Worm (Caenorhabditis elegans) whole organism, L1 larva: ENCODE results near the gene C34E10.12.
A peak's percentile ranks its signal among the peaks of the same experiment; 100 is the strongest.

Experiments
- F16B12.6 ChIP-seq: fragments of 150-350 bp; optimal IDR thresholded peaks from 2 replicates; lab custom pipeline; 2014; ENCODE audit warnings: missing biosample characterization, missing genetic modification characterization
- aha-1 ChIP-seq: fragments of 150-350 bp; optimal IDR thresholded peaks from 2 replicates; lab custom pipeline; 2014; ENCODE audit warnings: missing biosample characterization, missing genetic modification characterization
- ceh-63 ChIP-seq: fragments of 200-800 bp; sonication (Bioruptor generic); optimal IDR thresholded peaks from 2 replicates; lab custom pipeline; 2018; ENCODE audit warnings: mild to moderate bottlenecking, missing genetic modification characterization, missing compliant biosample characterization
- ceh-82 ChIP-seq, 3 experiments: fragments of 150-350 bp in 1 of 3; sonication (generic microtip) in 2 of 3; optimal IDR thresholded peaks; 2 replicates each; lab custom pipeline; 2014 to 2017; ENCODE audit warnings: missing biosample characterization in 3 of 3, missing genetic modification characterization in 3 of 3
- ceh-90 ChIP-seq: sonication (generic microtip); optimal IDR thresholded peaks from 2 replicates; lab custom pipeline; 2016; ENCODE audit warnings: missing genetic modification characterization, missing compliant biosample characterization
- dpl-1 ChIP-seq, 3 experiments: fragments of 150-350 bp in 2 of 3; sonication (generic microtip) in 1 of 3; optimal IDR thresholded peaks; 2 replicates each; lab custom pipeline; 2014 to 2017; ENCODE audit warnings: missing biosample characterization in 3 of 3, missing genetic modification characterization in 3 of 3, missing genetic modification reagents in 3 of 3
- dsc-1 ChIP-seq: sonication (generic microtip); optimal IDR thresholded peaks from 2 replicates; lab custom pipeline; 2016; ENCODE audit warnings: mild to moderate bottlenecking, missing genetic modification characterization, missing compliant biosample characterization
- efl-1 ChIP-seq, 4 experiments: fragments of 150-350 bp; optimal IDR thresholded peaks in 3 of 4; peaks in 1 of 4; 1 replicate in 1 of 4; 2 replicates in 3 of 4; lab custom pipeline; 2014; ENCODE audit warnings: missing biosample characterization in 2 of 4, missing genetic modification characterization in 2 of 4, missing genetic modification reagents in 2 of 4
- efl-3 ChIP-seq: fragments of 200-800 bp; sonication (Bioruptor generic); optimal IDR thresholded peaks from 2 replicates; lab custom pipeline; 2018; ENCODE audit warnings: mild to moderate bottlenecking, missing genetic modification characterization, missing compliant biosample characterization
- egl-13 ChIP-seq: sonication (generic microtip); optimal IDR thresholded peaks from 2 replicates; lab custom pipeline; 2016; ENCODE audit warnings: missing genotype, missing genetic modification reagents, missing genetic modification characterization, missing compliant biosample characterization
- egl-27 ChIP-seq, 2 experiments: fragments of 150-350 bp in 1 of 2; sonication (generic microtip); optimal IDR thresholded peaks; 3 replicates each; lab custom pipeline; 2017 to 2018; ENCODE audit warnings: missing biosample characterization in 2 of 2, missing genetic modification characterization in 2 of 2, missing genetic modification reagents in 2 of 2
- fkh-8 ChIP-seq: sonication (generic microtip); optimal IDR thresholded peaks from 2 replicates; lab custom pipeline; 2016; ENCODE audit warnings: mild to moderate bottlenecking, missing genetic modification characterization, missing compliant biosample characterization
- fos-1 ChIP-seq: fragments of 150-350 bp; optimal IDR thresholded peaks from 2 replicates; lab custom pipeline; 2014; ENCODE audit warnings: missing biosample characterization, missing genetic modification characterization
- lin-13 ChIP-seq: fragments of 150-350 bp; optimal IDR thresholded peaks from 2 replicates; lab custom pipeline; 2014; ENCODE audit warnings: missing biosample characterization, missing genetic modification reagents, missing genetic modification characterization
- lin-14 ChIP-seq: fragments of 200-800 bp; sonication (Bioruptor generic); optimal IDR thresholded peaks from 2 replicates; lab custom pipeline; 2018; ENCODE audit warnings: mild to moderate bottlenecking, missing genetic modification characterization, moderate library complexity, missing compliant biosample characterization
- lin-15B ChIP-seq: fragments of 150-350 bp; sonication (generic microtip); optimal IDR thresholded peaks from 3 replicates; lab custom pipeline; 2014; ENCODE audit warnings: missing biosample characterization, missing genetic modification characterization
- lin-35 ChIP-seq, 2 experiments: fragments of 150-350 bp; optimal IDR thresholded peaks; 2 replicates each; lab custom pipeline; 2014; ENCODE audit warnings: missing biosample characterization in 2 of 2, missing genetic modification characterization in 2 of 2, missing genetic modification reagents in 2 of 2
- nhr-12 ChIP-seq: sonication (generic microtip); optimal IDR thresholded peaks from 2 replicates; lab custom pipeline; 2017; ENCODE audit warnings: missing biosample characterization, missing genetic modification characterization
- nhr-237 ChIP-seq: fragments of 150-350 bp; optimal IDR thresholded peaks from 2 replicates; lab custom pipeline; 2014; ENCODE audit warnings: missing biosample characterization, missing genetic modification characterization
- nhr-28 ChIP-seq: fragments of 150-350 bp; optimal IDR thresholded peaks from 2 replicates; lab custom pipeline; 2014; ENCODE audit warnings: missing biosample characterization, missing genetic modification characterization
- nhr-76 ChIP-seq: sonication (generic microtip); optimal IDR thresholded peaks from 2 replicates; lab custom pipeline; 2017; ENCODE audit warnings: missing biosample characterization, missing genetic modification characterization
- pag-3 ChIP-seq: sonication (generic microtip); optimal IDR thresholded peaks from 2 replicates; lab custom pipeline; 2017; ENCODE audit warnings: missing genetic modification characterization, mild to moderate bottlenecking, missing compliant biosample characterization, antibody characterized with exemption, borderline replicate concordance; ENCODE audit not compliant: insufficient read depth
- skn-1 ChIP-seq: fragments of 150-350 bp; optimal IDR thresholded peaks from 2 replicates; lab custom pipeline; 2014; ENCODE audit warnings: missing biosample characterization, missing genetic modification characterization
- snpc-4 ChIP-seq: fragments of 150-350 bp; optimal IDR thresholded peaks from 2 replicates; lab custom pipeline; 2014; ENCODE audit warnings: missing biosample characterization, missing genetic modification characterization
- snu-23 ChIP-seq: sonication (generic microtip); optimal IDR thresholded peaks from 2 replicates; lab custom pipeline; 2016; ENCODE audit warnings: missing genetic modification characterization, missing compliant biosample characterization
- tbx-2 ChIP-seq: sonication (generic microtip); optimal IDR thresholded peaks from 2 replicates; lab custom pipeline; 2016; ENCODE audit warnings: missing genetic modification characterization, missing compliant biosample characterization
- unc-30 ChIP-seq: sonication (generic microtip); optimal IDR thresholded peaks from 2 replicates; lab custom pipeline; 2017; ENCODE audit warnings: missing biosample characterization, missing genetic modification characterization
- unc-86 ChIP-seq: sonication (generic microtip); optimal IDR thresholded peaks from 2 replicates; lab custom pipeline; 2016; ENCODE audit warnings: missing genetic modification characterization, missing compliant biosample characterization
- zag-1 ChIP-seq: fragments of 150-350 bp; optimal IDR thresholded peaks from 2 replicates; lab custom pipeline; 2014; ENCODE audit warnings: missing biosample characterization, missing genetic modification characterization
- zip-4 ChIP-seq: fragments of 200-800 bp; sonication (Bioruptor generic); optimal IDR thresholded peaks from 2 replicates; lab custom pipeline; 2018; ENCODE audit warnings: mild to moderate bottlenecking, missing genetic modification characterization, moderate library complexity, missing compliant biosample characterization
- ztf-11 ChIP-seq, 2 experiments: sonication (generic microtip); optimal IDR thresholded peaks; 2 replicates each; lab custom pipeline; 2016 to 2017; ENCODE audit warnings: missing genetic modification characterization in 2 of 2, missing biosample characterization in 1 of 2, missing compliant biosample characterization in 1 of 2
- ztf-4 ChIP-seq: fragments of 150-350 bp; optimal IDR thresholded peaks from 2 replicates; lab custom pipeline; 2014; ENCODE audit warnings: missing biosample characterization, missing genetic modification characterization

The C34E10.12 gene

DNA sequence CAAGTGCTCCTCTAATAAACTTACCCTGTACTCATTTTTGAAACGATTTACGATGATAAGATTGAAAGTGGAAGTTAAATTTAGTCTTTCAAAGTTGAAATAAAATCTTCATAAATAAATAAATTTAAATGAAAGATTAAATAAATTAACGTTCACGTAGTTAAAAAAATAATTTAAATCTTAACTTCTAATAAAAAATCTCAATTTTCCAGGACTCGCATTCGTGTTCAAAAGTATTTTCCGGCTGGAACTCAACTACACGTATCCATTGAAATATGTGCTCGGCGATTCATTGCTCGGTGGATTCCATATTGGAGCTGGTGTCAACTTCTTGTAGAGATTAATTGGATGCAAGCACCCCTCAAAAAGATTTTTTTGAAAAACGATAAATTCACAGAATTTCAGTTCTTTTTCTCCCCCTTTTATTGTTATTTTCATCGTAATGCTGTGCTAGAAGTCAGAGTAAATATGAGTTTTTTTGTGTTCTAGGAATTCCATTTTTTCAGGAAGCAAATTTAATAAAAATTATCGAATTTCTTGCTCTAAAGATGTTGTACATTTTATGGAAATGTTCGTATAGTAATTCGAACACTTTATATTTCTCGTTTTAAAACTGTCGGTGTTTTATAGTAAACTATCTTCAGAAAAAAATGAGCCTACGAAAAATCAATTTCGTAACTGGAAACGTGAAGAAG is 35.8 kb upstream of the C34E10.12 start, which contains the start of the genes C34E10.9 and hap-1:
TSS of gene C34E10.9 (minus strand) at position 101 of the 695 bp plus-strand sequence.
TSS of gene hap-1 (plus strand) at position 645 of the 695 bp plus-strand sequence.
- TF ChIP-seq efl-1 (optimal IDR thresholded peaks at IDR 0.05; lab: Kevin White, UChicago): no peak
- TF ChIP-seq efl-1 (GFP tag; optimal IDR thresholded peaks at IDR 0.05 in 1 of 2; lab: Kevin White, UChicago): peak in 1 of 2 experiments; percentile 18
- TF ChIP-seq nhr-12 (tag; lab: Kevin White, UChicago): no peak

DNA sequence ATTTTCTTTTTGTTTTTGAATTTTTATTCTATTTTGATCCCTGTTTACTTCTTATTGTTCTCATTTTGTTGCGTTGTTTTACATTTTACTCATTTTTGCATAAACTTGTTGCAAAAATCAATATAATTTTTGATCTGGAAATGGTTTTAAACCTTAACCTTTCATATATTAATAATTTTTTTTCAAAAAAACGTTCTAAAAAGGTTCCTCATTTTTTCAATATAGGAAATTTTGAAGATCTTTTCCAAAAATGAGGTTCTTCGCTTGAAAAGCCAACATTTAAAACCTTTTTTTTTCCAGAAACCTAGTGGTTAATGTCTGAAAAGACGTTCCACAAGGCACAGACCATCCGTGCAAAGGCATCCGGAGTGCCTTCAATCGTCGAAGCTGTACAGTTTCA is 32.7 kb upstream of the C34E10.12 start, which contains the start of gene gop-3:
TSS of gene gop-3 (plus strand) at position 301 of the 400 bp plus-strand sequence.
- no peak for TF ChIP-seq snu-23
- no peak for TF ChIP-seq snpc-4 (tag; lab: Kevin White, UChicago)

DNA sequence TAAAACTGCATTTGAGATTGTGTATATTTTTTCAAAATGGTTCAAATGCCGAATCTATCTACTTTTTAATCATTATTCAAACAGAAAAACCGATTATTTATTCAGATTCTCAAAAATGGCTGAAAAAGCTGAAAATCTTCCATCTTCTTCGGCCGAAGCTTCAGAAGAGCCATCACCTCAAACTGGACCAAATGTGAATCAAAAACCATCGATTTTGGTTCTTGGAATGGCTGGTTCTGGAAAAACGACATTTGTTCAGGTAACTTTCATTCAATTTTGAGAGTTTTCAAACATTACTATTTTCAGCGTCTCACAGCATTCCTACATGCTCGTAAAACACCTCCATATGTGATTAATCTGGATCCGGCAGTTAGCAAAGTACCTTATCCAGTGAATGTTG is 31.2 kb upstream of the C34E10.12 start, which contains the start of gene gop-2:
TSS of gene gop-2 (plus strand) at position 106 of the 400 bp plus-strand sequence.
- TF ChIP-seq lin-13: no peak
- TF ChIP-seq ceh-63 (GFP tag; lab: Kevin White, UChicago): no peak
- no peak for TF ChIP-seq lin-15B
- no peak for TF ChIP-seq zag-1 (tag; lab: Kevin White, UChicago)
- no peak for TF ChIP-seq nhr-237
- TF ChIP-seq lin-35 (GFP tag; optimal IDR thresholded peaks at IDR 0.05; lab: Kevin White, UChicago): no peak
- TF ChIP-seq ceh-82 (tag; optimal IDR thresholded peaks at IDR 0.05; lab: Kevin White, UChicago): no peak
- no peak for TF ChIP-seq lin-14 (GFP tag; lab: Kevin White, UChicago)
- no peak for TF ChIP-seq F16B12.6 (tag; lab: Kevin White, UChicago)
- no peak for TF ChIP-seq aha-1 (tag; lab: Kevin White, UChicago)
- TF ChIP-seq ztf-4 (tag; lab: Kevin White, UChicago): no peak
- TF ChIP-seq skn-1 (tag; lab: Kevin White, UChicago): no peak
- TF ChIP-seq fkh-8: no peak
- no peak for TF ChIP-seq pag-3 (tag; lab: Kevin White, UChicago)
- TF ChIP-seq fos-1 (tag; lab: Kevin White, UChicago): no peak
- TF ChIP-seq egl-27 (tag; optimal IDR thresholded peaks at IDR 0.05; lab: Kevin White, UChicago): no peak

DNA sequence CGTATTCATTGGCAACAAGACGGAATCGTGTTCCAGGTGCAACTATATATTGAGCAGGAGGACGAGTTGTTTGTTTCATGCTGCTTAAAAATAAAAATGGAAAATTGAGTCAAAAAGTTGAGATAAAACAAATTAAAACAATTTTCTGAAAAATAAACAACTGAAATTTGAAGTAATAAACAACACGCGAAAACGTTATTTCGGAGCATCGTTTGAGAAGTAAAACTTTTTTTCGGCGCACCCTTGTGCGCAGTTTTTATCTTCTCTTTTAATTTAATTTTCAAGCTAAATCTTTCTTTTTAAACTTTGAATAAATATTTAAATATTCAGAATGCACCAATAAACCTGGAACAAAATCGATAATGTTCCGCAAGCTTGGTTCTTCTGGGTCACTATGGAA is 26.4 kb upstream of the C34E10.12 start, which contains the start of the genes sumv-1 and gop-1:
TSS of gene sumv-1 (minus strand) at position 80 of the 400 bp plus-strand sequence.
TSS of gene gop-1 (plus strand) at position 331 of the 400 bp plus-strand sequence.
- TF ChIP-seq efl-1 (optimal IDR thresholded peaks at IDR 0.05; lab: Kevin White, UChicago) (no peak), efl-1 (GFP tag; optimal IDR thresholded peaks at IDR 0.05 in 1 of 2; lab: Kevin White, UChicago) (peak; percentile 2 to 81), pag-3 (tag; lab: Kevin White, UChicago) (no peak), dpl-1 (GFP tag; optimal IDR thresholded peaks at IDR 0.05; lab: Kevin White, UChicago) (peak in 1 of 3 experiments; percentile 14), egl-27 (tag; optimal IDR thresholded peaks at IDR 0.05; lab: Kevin White, UChicago) (no peak), efl-3 (GFP tag; lab: Kevin White, UChicago) (no peak), ztf-4 (tag; lab: Kevin White, UChicago) (no peak), egl-13 (tag; lab: Kevin White, UChicago) (no peak), tbx-2 (tag; lab: Kevin White, UChicago) (no peak), ztf-11 (tag; optimal IDR thresholded peaks at IDR 0.05; lab: Kevin White, UChicago) (no peak), lin-35 (GFP tag; optimal IDR thresholded peaks at IDR 0.05; lab: Kevin White, UChicago) (peak; percentile 3 to 11)
- TF ChIP-seq, all 84 proteins: peak for 3

DNA sequence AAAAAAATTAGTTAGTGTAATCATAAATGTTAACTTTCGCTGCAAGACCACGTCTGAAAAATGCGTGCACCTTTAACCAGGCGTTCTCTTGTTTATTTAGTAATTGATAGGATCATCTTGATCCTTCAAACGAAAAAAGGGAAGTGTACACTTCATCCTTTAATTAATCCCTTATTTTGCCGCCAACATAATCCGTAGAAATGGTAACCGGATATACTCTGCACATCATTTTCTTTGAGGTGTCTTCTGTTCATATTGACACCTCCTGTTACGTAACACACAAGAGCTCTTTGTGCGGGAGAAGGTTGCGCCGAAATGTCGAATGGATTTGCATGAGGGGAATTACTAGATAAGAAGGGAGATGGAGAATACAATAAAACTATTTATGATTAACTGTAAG is 21.0 kb upstream of the C34E10.12 start:
- TF ChIP-seq nhr-76 (tag; lab: Kevin White, UChicago) (no peak), unc-86 (tag; lab: Kevin White, UChicago) (no peak), zip-4 (GFP tag; lab: Kevin White, UChicago) (no peak), dsc-1 (tag; lab: Kevin White, UChicago) (peak; percentile 48), efl-1 (optimal IDR thresholded peaks at IDR 0.05; lab: Kevin White, UChicago) (no peak), efl-1 (GFP tag; optimal IDR thresholded peaks at IDR 0.05 in 1 of 2; lab: Kevin White, UChicago) (peak in 1 of 2 experiments; percentile 29), nhr-28 (tag; lab: Kevin White, UChicago) (no peak), ceh-90 (tag; lab: Kevin White, UChicago) (no peak), snu-23 (no peak), ceh-63 (GFP tag; lab: Kevin White, UChicago) (no peak), unc-30 (tag; lab: Kevin White, UChicago) (no peak)
